Fruit fly (Drosophila melanogaster) S2 (cell line): ENCODE measurements around the gene CG10702.

Source experiments
- CG8478 ChIP-seq: fragments of >200 bp; optimal IDR thresholded peaks from 2 replicates; lab custom pipeline; 2018
- CTCF ChIP-seq, 2 experiments: fragments of >200 bp; optimal IDR thresholded peaks; 2 replicates each; lab custom pipeline; 2018

DNA sequence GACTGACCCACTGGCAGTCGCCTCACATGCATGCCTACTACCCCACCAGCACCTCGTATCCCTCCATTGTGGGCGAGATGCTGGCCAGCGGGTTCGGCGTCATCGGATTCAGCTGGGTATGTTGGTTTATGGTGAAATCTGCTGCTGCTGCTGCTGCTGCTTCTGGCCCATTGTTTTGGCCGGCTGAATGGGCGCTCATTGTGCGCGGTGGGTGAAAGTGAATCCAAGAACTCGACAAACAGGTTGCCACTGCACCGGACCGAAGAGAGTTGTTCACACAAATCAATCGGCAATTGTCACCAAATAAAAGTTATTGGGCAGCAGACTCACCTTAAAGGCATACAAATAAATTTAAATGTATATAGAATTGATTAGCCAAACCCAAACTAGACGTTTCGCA is 42.5 kb upstream of the CG10702 start:
- no peak for TF ChIP-seq CTCF (optimal IDR thresholded peaks at IDR 0.05; lab: Kevin White, UChicago)
- TF ChIP-seq CG8478 (lab: Kevin White, UChicago) = no peak
